Worm (Caenorhabditis elegans) whole organism, L1 larva: ENCODE results near the gene molo-1.

Experiments
- ces-1 ChIP-seq: fragments of 150-350 bp; optimal IDR thresholded peaks from 2 replicates; lab custom pipeline; 2014; ENCODE audit warnings: missing biosample characterization, missing genetic modification reagents, missing genetic modification characterization
- egl-27 ChIP-seq, 2 experiments: fragments of 150-350 bp in 1 of 2; sonication (generic microtip); optimal IDR thresholded peaks; 3 replicates each; lab custom pipeline; 2017 to 2018; ENCODE audit warnings: missing biosample characterization in 2 of 2, missing genetic modification characterization in 2 of 2, missing genetic modification reagents in 2 of 2
- lsy-2 ChIP-seq, 2 experiments: fragments of 150-350 bp; optimal IDR thresholded peaks; 2 replicates each; lab custom pipeline; 2014; ENCODE audit warnings: missing biosample characterization in 2 of 2, missing genetic modification characterization in 2 of 2
- tbx-2 ChIP-seq: sonication (generic microtip); optimal IDR thresholded peaks from 2 replicates; lab custom pipeline; 2016; ENCODE audit warnings: missing genetic modification characterization, missing compliant biosample characterization
- unc-130 ChIP-seq: fragments of 150-350 bp; optimal IDR thresholded peaks from 2 replicates; lab custom pipeline; 2017; ENCODE audit warnings: missing biosample characterization, missing genetic modification characterization, inconsistent platforms
- ztf-11 ChIP-seq, 2 experiments: sonication (generic microtip); optimal IDR thresholded peaks; 2 replicates each; lab custom pipeline; 2016 to 2017; ENCODE audit warnings: missing genetic modification characterization in 2 of 2, missing biosample characterization in 1 of 2, missing compliant biosample characterization in 1 of 2

DNA sequence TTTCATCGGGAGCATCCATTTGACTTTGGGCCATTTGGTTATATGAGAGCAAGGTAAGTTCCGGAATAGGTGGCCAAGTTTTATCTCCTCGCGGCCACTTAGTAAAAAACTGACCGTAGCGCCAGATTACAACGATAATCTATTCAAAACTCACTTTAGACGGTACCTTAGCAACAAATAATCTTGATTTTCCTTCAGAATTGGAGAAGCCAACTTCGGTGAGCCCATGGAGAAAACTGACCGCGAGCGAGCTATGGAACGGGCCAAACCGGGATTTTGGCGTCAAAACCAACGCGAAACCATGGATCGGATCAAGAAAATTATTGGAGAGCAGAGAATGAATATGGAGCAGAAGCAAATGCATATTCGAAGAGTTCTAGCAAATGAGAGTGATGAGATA is 11.9 kb downstream of the molo-1 start:
- TF ChIP-seq tbx-2 (tag; lab: Kevin White, UChicago) (no peak), ces-1 (GFP tag; lab: Kevin White, UChicago) (no peak), egl-27 (tag; optimal IDR thresholded peaks at IDR 0.05; lab: Kevin White, UChicago) (no peak), unc-130 (tag; lab: Kevin White, UChicago) (no peak), ztf-11 (tag; optimal IDR thresholded peaks at IDR 0.05; lab: Kevin White, UChicago) (no peak), lsy-2 (tag; optimal IDR thresholded peaks at IDR 0.05; lab: Kevin White, UChicago) (no peak)
